Worm (Caenorhabditis elegans): ENCODE measurements around the gene sft-4.

The sft-4 gene

DNA sequence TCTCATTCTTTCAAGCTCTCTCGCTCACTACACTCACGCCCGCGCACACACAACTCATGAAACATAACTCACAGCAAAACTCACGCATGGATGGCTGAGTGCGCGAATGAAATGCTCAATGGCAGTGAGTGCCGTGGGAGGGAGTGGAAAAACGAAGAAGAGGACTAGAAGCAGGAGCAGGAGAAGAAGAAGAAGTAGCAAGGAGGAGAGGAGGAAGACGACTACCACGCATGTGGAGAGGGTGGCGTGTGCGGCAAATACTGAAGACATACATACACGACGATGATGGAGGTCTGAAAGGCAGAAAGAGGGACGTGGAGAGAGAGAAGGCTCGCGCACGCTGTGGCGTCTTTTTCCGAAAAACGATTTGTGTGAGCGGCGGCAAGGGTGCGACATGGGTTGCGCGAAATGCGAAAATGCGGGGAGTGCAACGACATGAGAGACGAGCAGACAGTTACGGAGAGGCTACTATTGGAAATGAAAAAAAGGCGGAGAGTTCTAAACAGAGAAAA, 51.5 kb downstream of the sft-4 start (continued):
- TF ChIP-seq aha-1 (tag) (peak; percentile 98), aly-2 (tag; optimal IDR thresholded peaks at IDR 0.05) (no peak), hmg-1.1 (GFP tag; IDR thresholded peaks at IDR 0.05) (peak; percentile 76; the same call in 1 of the 2 replicates), mxl-3 (GFP tag; optimal IDR thresholded peaks at IDR 0.05) (peak; percentile 28), F26F4.8 (GFP tag; conservative IDR thresholded peaks at IDR 0.05) (no peak), php-3 (GFP tag; IDR thresholded peaks at IDR 0.05) (no peak), nhr-48 (tag; optimal IDR thresholded peaks at IDR 0.05) (peak; percentile 42)
